Fruit fly (Drosophila melanogaster) Kc167 (cell line): ENCODE data around the gene rhea.

Experiments
- Myc ChIP-seq: fragments of >200 bp; optimal IDR thresholded peaks from 2 replicates; lab custom pipeline; 2017; ENCODE audit warnings: missing external identifiers
- Sin3A ChIP-seq: fragments of >200 bp; optimal IDR thresholded peaks from 2 replicates; lab custom pipeline; 2018; ENCODE audit warnings: missing external identifiers
- h ChIP-seq: fragments of >200 bp; optimal IDR thresholded peaks from 3 replicates; lab custom pipeline; 2018; ENCODE audit warnings: missing external identifiers
- insv ChIP-seq: fragments of >200 bp; optimal IDR thresholded peaks from 3 replicates; lab custom pipeline; 2018; ENCODE audit warnings: missing external identifiers
- psq ChIP-seq: fragments of >200 bp; optimal IDR thresholded peaks from 2 replicates; lab custom pipeline; 2017; ENCODE audit warnings: missing external identifiers
- ttk ChIP-seq: sonication (Bioruptor generic); optimal IDR thresholded peaks from 2 replicates; lab custom pipeline; 2017; ENCODE audit warnings: missing external identifiers

rhea gene

dm6 chr3L:8578470-8578869 lies 33.7 kb downstream of the rhea start:
- TF ChIP-seq Myc (lab: Kevin White, UChicago), result no peak
- TF ChIP-seq h (lab: Kevin White, UChicago), result no peak
- no peak for TF ChIP-seq ttk (lab: Kevin White, UChicago)
- no peak for TF ChIP-seq psq
- no peak for TF ChIP-seq insv (lab: Kevin White, UChicago)
- TF ChIP-seq Sin3A (lab: Kevin White, UChicago), result no peak

- no peak for TF ChIP-seq ttk (lab: Kevin White, UChicago)
- no peak for TF ChIP-seq insv (lab: Kevin White, UChicago)
- TF ChIP-seq h (lab: Kevin White, UChicago), result no peak
- no peak for TF ChIP-seq Myc (lab: Kevin White, UChicago)
- no peak for TF ChIP-seq Sin3A (lab: Kevin White, UChicago)
- no peak for TF ChIP-seq psq
Measured at dm6 chr3L:8579513-8579912, 34.7 kb downstream of the rhea start.

- no peak for TF ChIP-seq ttk (lab: Kevin White, UChicago)
- TF ChIP-seq Myc (lab: Kevin White, UChicago), result no peak
- no peak for TF ChIP-seq psq
Measured at dm6 chr3L:8580780-8581179, 36.0 kb downstream of the rhea start.

- TF ChIP-seq insv (lab: Kevin White, UChicago), result no peak
- no peak for TF ChIP-seq psq
- no peak for TF ChIP-seq Sin3A (lab: Kevin White, UChicago)
- no peak for TF ChIP-seq Myc (lab: Kevin White, UChicago)
- TF ChIP-seq ttk (lab: Kevin White, UChicago), result no peak
- TF ChIP-seq h (lab: Kevin White, UChicago), result no peak
Measured at dm6 chr3L:8582105-8582707, 37.4 kb downstream of the rhea start.

- TF ChIP-seq psq (no peak), h (lab: Kevin White, UChicago) (no peak), insv (lab: Kevin White, UChicago) (no peak), Sin3A (lab: Kevin White, UChicago) (no peak), ttk (lab: Kevin White, UChicago) (no peak), Myc (lab: Kevin White, UChicago) (no peak)
Measured at dm6 chr3L:8584086-8584485, 39.3 kb downstream of the rhea start.

dm6 chr3L:8600752-8601433 lies 56.1 kb downstream of the rhea start, which contains the start of the genes Nelf-E and RpL14:
Gene Nelf-E, minus strand, starts transcription at chr3L:8600879.
Gene RpL14, plus strand, starts transcription at chr3L:8601006.
- no peak for TF ChIP-seq Sin3A (lab: Kevin White, UChicago)
- no peak for TF ChIP-seq insv (lab: Kevin White, UChicago)
- TF ChIP-seq Myc (lab: Kevin White, UChicago), result no peak
- no peak for TF ChIP-seq h (lab: Kevin White, UChicago)
- no peak for TF ChIP-seq ttk (lab: Kevin White, UChicago)
- no peak for TF ChIP-seq psq

- no peak for TF ChIP-seq Myc (lab: Kevin White, UChicago)
- no peak for TF ChIP-seq h (lab: Kevin White, UChicago)
- no peak for TF ChIP-seq Sin3A (lab: Kevin White, UChicago)
- TF ChIP-seq insv (lab: Kevin White, UChicago), result no peak
- TF ChIP-seq psq, result no peak
- TF ChIP-seq ttk (lab: Kevin White, UChicago), result no peak
Measured at dm6 chr3L:8603880-8604692, 59.3 kb downstream of the rhea start, which contains the start of the genes CG5989 and CG6282. Gene CG5989, minus strand, starts transcription at chr3L:8604149. Gene CG6282, plus strand, starts transcription at chr3L:8604657.

dm6 chr3L:8607449-8607848 lies 62.6 kb downstream of the rhea start:
- TF ChIP-seq Sin3A (lab: Kevin White, UChicago), result no peak
- no peak for TF ChIP-seq Myc (lab: Kevin White, UChicago)
- TF ChIP-seq ttk (lab: Kevin White, UChicago), result no peak
- no peak for TF ChIP-seq h (lab: Kevin White, UChicago)
- no peak for TF ChIP-seq psq
- no peak for TF ChIP-seq insv (lab: Kevin White, UChicago)

- TF ChIP-seq h (lab: Kevin White, UChicago) (no peak), Myc (lab: Kevin White, UChicago) (no peak), Sin3A (lab: Kevin White, UChicago) (no peak), ttk (lab: Kevin White, UChicago) (no peak), insv (lab: Kevin White, UChicago) (no peak), psq (no peak)
Measured at dm6 chr3L:8616935-8617334, 72.1 kb downstream of the rhea start, which contains the start of gene S-Lap1. Gene S-Lap1, plus strand, starts transcription at chr3L:8617235.

- TF ChIP-seq insv (lab: Kevin White, UChicago) (no peak), Myc (lab: Kevin White, UChicago) (no peak), psq (no peak), h (lab: Kevin White, UChicago) (no peak), ttk (lab: Kevin White, UChicago) (no peak), Sin3A (lab: Kevin White, UChicago) (no peak)
Measured at dm6 chr3L:8619588-8619987, 74.8 kb downstream of the rhea start, which contains the start of gene S-Lap2. Gene S-Lap2, plus strand, starts transcription at chr3L:8619888.

dm6 chr3L:8621465-8621864 lies 76.7 kb downstream of the rhea start:
- TF ChIP-seq h (lab: Kevin White, UChicago), result no peak
- no peak for TF ChIP-seq insv (lab: Kevin White, UChicago)
- TF ChIP-seq Sin3A (lab: Kevin White, UChicago), result no peak
- no peak for TF ChIP-seq Myc (lab: Kevin White, UChicago)
- no peak for TF ChIP-seq ttk (lab: Kevin White, UChicago)
- TF ChIP-seq psq, result no peak
